Worm (Caenorhabditis elegans): ENCODE results near the gene tir-1.

DNA sequence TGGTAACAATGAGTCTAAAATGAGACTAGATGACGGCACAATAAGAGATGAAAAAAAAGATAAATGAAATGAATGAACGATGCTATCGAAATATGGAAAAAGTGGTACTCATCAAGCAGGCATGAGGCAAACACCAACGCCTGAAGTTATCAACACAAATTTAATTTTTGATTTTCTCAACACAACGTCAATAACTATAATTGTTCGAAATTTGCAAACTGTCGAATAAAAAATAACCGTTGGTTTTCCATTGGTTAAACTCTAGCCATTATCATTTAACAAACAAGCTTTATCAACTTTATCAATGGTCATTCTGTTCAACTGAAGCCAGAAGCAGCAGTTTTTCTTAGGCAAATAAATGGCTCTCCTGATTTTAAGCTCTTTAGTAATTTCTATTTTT is 69.2 kb downstream of the tir-1 start, which contains the start of gene cyp-25A1:
- TF ChIP-seq him-1 (tag; optimal IDR thresholded peaks at IDR 0.05) (no peak), dao-5 (tag; optimal IDR thresholded peaks at IDR 0.05) (no peak), W03F9.2 (tag; optimal IDR thresholded peaks at IDR 0.05) (no peak)
